Worm (Caenorhabditis elegans) whole organism, L3 larva: ENCODE results near the gene ribo-1.

ENCODE experiments used
- R02D3.7 ChIP-seq: fragments of 150-350 bp; optimal IDR thresholded peaks from 2 replicates; lab custom pipeline; 2014; ENCODE audit warnings: missing biosample characterization, missing genetic modification characterization
- egl-27 ChIP-seq: sonication (generic microtip); optimal IDR thresholded peaks from 4 replicates; lab custom pipeline; 2017; ENCODE audit warnings: missing biosample characterization, missing genetic modification reagents, missing genetic modification characterization
- jun-1 ChIP-seq: fragments of 150-350 bp; optimal IDR thresholded peaks from 2 replicates; lab custom pipeline; 2014; ENCODE audit warnings: missing biosample characterization, missing genetic modification reagents, missing genetic modification characterization
- lin-15B ChIP-seq: fragments of 150-350 bp; optimal IDR thresholded peaks from 2 replicates; lab custom pipeline; 2014; ENCODE audit warnings: missing biosample characterization, missing genetic modification characterization
- mdl-1 ChIP-seq: fragments of 150-350 bp; optimal IDR thresholded peaks from 2 replicates; lab custom pipeline; 2014; ENCODE audit warnings: missing biosample characterization, missing genetic modification characterization
- nfya-1 ChIP-seq: sonication (generic microtip); optimal IDR thresholded peaks from 2 replicates; lab custom pipeline; 2017; ENCODE audit warnings: missing genetic modification characterization, mild to moderate bottlenecking, missing compliant biosample characterization, antibody characterized with exemption, moderate library complexity; ENCODE audit not compliant: insufficient read depth
- nhr-76 ChIP-seq: fragments of 150-350 bp; sonication (generic microtip); optimal IDR thresholded peaks from 5 replicates; lab custom pipeline; 2014; ENCODE audit warnings: missing biosample characterization, missing genetic modification characterization
- pqm-1 ChIP-seq: fragments of 150-350 bp; optimal IDR thresholded peaks from 2 replicates; lab custom pipeline; 2017; ENCODE audit warnings: missing biosample characterization, missing genetic modification characterization, inconsistent platforms
- sea-2 ChIP-seq: fragments of 150-350 bp; sonication (generic microtip); optimal IDR thresholded peaks from 4 replicates; lab custom pipeline; 2014; ENCODE audit warnings: missing biosample characterization, missing genetic modification reagents, missing genetic modification characterization
- snpc-4 ChIP-seq: fragments of 150-350 bp; optimal IDR thresholded peaks from 2 replicates; lab custom pipeline; 2014; ENCODE audit warnings: missing biosample characterization, missing genetic modification characterization
- tbx-2 ChIP-seq: sonication (generic microtip); optimal IDR thresholded peaks from 2 replicates; lab custom pipeline; 2016; ENCODE audit warnings: mild to moderate bottlenecking, missing genetic modification characterization, missing compliant biosample characterization
- ztf-11 ChIP-seq: fragments of 150-350 bp; optimal IDR thresholded peaks from 2 replicates; lab custom pipeline; 2014; ENCODE audit warnings: missing biosample characterization, missing genetic modification characterization

ce11 chrIV:6920063-6920462, 9.6 kb downstream of the ribo-1 start, which contains the start of gene T22D1.18:
- no peak for TF ChIP-seq ztf-11 (tag; lab: Kevin White, UChicago)
- no peak for TF ChIP-seq sea-2
- TF ChIP-seq mdl-1 (tag; lab: Kevin White, UChicago): no peak
- no peak for TF ChIP-seq lin-15B (tag; lab: Kevin White, UChicago)
- no peak for TF ChIP-seq nhr-76
- no peak for TF ChIP-seq tbx-2 (tag; lab: Kevin White, UChicago)
- TF ChIP-seq egl-27 (tag; lab: Kevin White, UChicago): no peak
- no peak for TF ChIP-seq R02D3.7
- no peak for TF ChIP-seq nfya-1 (tag; lab: Kevin White, UChicago)
- TF ChIP-seq snpc-4: no peak
- no peak for TF ChIP-seq pqm-1 (tag; lab: Kevin White, UChicago)
- no peak for TF ChIP-seq jun-1
